Fruit fly (Drosophila melanogaster) whole organism, embryonic: ENCODE measurements around the gene CG7556.

ENCODE experiments used
- Asciz ChIP-seq: fragments of 200-800 bp; sonication (Bioruptor generic); optimal IDR thresholded peaks from 2 replicates; lab custom pipeline; 2017; ENCODE audit warnings: missing biosample characterization, mild to moderate bottlenecking, missing genetic modification characterization, missing genetic modification reagents
- Bteb2 ChIP-seq: fragments of 200-800 bp; sonication (Bioruptor generic); optimal IDR thresholded peaks from 2 replicates; lab custom pipeline; 2016; ENCODE audit warnings: missing biosample characterization, missing genetic modification characterization
- CG10274 ChIP-seq: fragments of 200-800 bp; sonication (Bioruptor generic); optimal IDR thresholded peaks from 3 replicates; lab custom pipeline; 2017; ENCODE audit warnings: missing biosample characterization, mild to moderate bottlenecking, missing genetic modification characterization
- CG10321 ChIP-seq: fragments of 200-800 bp; sonication (Bioruptor generic); IDR thresholded peaks from 2 replicates; pipeline ENCODE4 v1.3.6; 2022; ENCODE audit warnings: missing biosample characterization, missing genetic modification characterization
- CG1233 ChIP-seq: fragments of 200-800 bp; sonication (Bioruptor generic); optimal IDR thresholded peaks from 4 replicates; lab custom pipeline; 2018; ENCODE audit warnings: missing biosample characterization, mild to moderate bottlenecking, missing genetic modification characterization
- CG12659 ChIP-seq: fragments of 200-800 bp; sonication (Bioruptor generic); optimal IDR thresholded peaks from 3 replicates; lab custom pipeline; 2017; ENCODE audit warnings: mild to moderate bottlenecking, missing biosample characterization, missing genetic modification reagents, missing genetic modification characterization
- CG13287 ChIP-seq: fragments of 200-800 bp; sonication (Bioruptor generic); IDR thresholded peaks from 2 replicates; pipeline ENCODE4 v1.3.6; 2022; ENCODE audit warnings: missing biosample characterization, missing genetic modification characterization; ENCODE audit not compliant: partially characterized antibody
- CG18011 ChIP-seq: fragments of 200-800 bp; sonication (Bioruptor generic); optimal IDR thresholded peaks from 2 replicates; lab custom pipeline; 2017; ENCODE audit warnings: missing biosample characterization, missing genetic modification characterization, mild to moderate bottlenecking, moderate library complexity, missing genotype
- CG2116 ChIP-seq: fragments of 200-800 bp; sonication (Bioruptor generic); optimal IDR thresholded peaks from 3 replicates; lab custom pipeline; 2018; ENCODE audit warnings: missing biosample characterization, mild to moderate bottlenecking, missing genetic modification characterization
- CG31388 ChIP-seq: fragments of 200-800 bp; sonication (Bioruptor generic); optimal IDR thresholded peaks from 2 replicates; lab custom pipeline; 2016; ENCODE audit warnings: missing biosample characterization, missing genetic modification characterization
- CG3281 ChIP-seq: fragments of 200-800 bp; sonication (Bioruptor generic); optimal IDR thresholded peaks from 3 replicates; lab custom pipeline; 2017; ENCODE audit warnings: missing biosample characterization, mild to moderate bottlenecking, missing genetic modification characterization
- CG33557 ChIP-seq: fragments of 200-800 bp; sonication (Bioruptor generic); optimal IDR thresholded peaks from 2 replicates; lab custom pipeline; 2019; ENCODE audit warnings: missing biosample characterization, mild to moderate bottlenecking, missing genetic modification characterization, moderate library complexity
- CG34376 ChIP-seq: fragments of 200-800 bp; sonication (Bioruptor generic); optimal IDR thresholded peaks from 2 replicates; lab custom pipeline; 2018; ENCODE audit warnings: missing biosample characterization, mild to moderate bottlenecking, missing genetic modification characterization
- CG3847 ChIP-seq: fragments of 200-800 bp; sonication (Bioruptor generic); IDR thresholded peaks from 2 replicates; pipeline ENCODE4 v1.3.6; 2022; ENCODE audit warnings: missing biosample characterization, missing genetic modification characterization
- CG6689 ChIP-seq: fragments of 200-800 bp; sonication (Bioruptor generic); IDR thresholded peaks from 2 replicates; pipeline ENCODE4 v1.3.6; 2022; ENCODE audit warnings: missing biosample characterization, missing genetic modification characterization
- CG7271 ChIP-seq: fragments of 200-800 bp; sonication (Bioruptor generic); optimal IDR thresholded peaks from 2 replicates; lab custom pipeline; 2018; ENCODE audit warnings: missing biosample characterization, mild to moderate bottlenecking, missing genetic modification characterization, moderate library complexity
- CG7556 ChIP-seq: fragments of 200-800 bp; sonication (Bioruptor generic); optimal IDR thresholded peaks from 2 replicates; lab custom pipeline; 2017; ENCODE audit warnings: missing biosample characterization, mild to moderate bottlenecking, missing genetic modification characterization
- CG7839 ChIP-seq: fragments of 200-800 bp; sonication (Bioruptor generic); optimal IDR thresholded peaks from 3 replicates; lab custom pipeline; 2018; ENCODE audit warnings: missing biosample characterization, mild to moderate bottlenecking, missing genetic modification characterization, moderate library complexity
- CG7987 ChIP-seq: fragments of 200-800 bp; sonication (Bioruptor generic); optimal IDR thresholded peaks from 2 replicates; lab custom pipeline; 2018; ENCODE audit warnings: missing biosample characterization, mild to moderate bottlenecking, missing genetic modification characterization, moderate library complexity
- CG8924 ChIP-seq: fragments of 200-800 bp; optimal IDR thresholded peaks from 3 replicates; lab custom pipeline; 2019; ENCODE audit warnings: missing biosample characterization, mild to moderate bottlenecking, missing genetic modification characterization, moderate library complexity
- CG9609 ChIP-seq: fragments of 200-800 bp; sonication (Bioruptor generic); optimal IDR thresholded peaks from 3 replicates; lab custom pipeline; 2016; ENCODE audit warnings: missing biosample characterization, missing genetic modification characterization
- GATAe ChIP-seq: fragments of 200-800 bp; sonication (Bioruptor generic); conservative IDR thresholded peaks from 2 replicates; pipeline ENCODE4 v1.3.6; 2022; ENCODE audit warnings: missing biosample characterization, missing genetic modification characterization
- Kr ChIP-seq: fragments of 200-800 bp; sonication (Bioruptor generic); optimal IDR thresholded peaks from 2 replicates; lab custom pipeline; 2017; ENCODE audit warnings: missing biosample characterization, mild to moderate bottlenecking, missing genetic modification characterization
- MTF-1 ChIP-seq: fragments of 200-800 bp; sonication (Bioruptor generic); optimal IDR thresholded peaks from 2 replicates; lab custom pipeline; 2018; ENCODE audit warnings: missing biosample characterization, mild to moderate bottlenecking, missing genetic modification characterization, borderline replicate concordance
- Side ChIP-seq: fragments of 200-800 bp; sonication (Bioruptor generic); optimal IDR thresholded peaks from 2 replicates; lab custom pipeline; 2016; ENCODE audit warnings: missing biosample characterization, missing genetic modification characterization
- Usf ChIP-seq: fragments of 200-800 bp; sonication (Bioruptor generic); optimal IDR thresholded peaks from 2 replicates; lab custom pipeline; 2017; ENCODE audit warnings: missing genotype, missing biosample characterization, missing genetic modification characterization
- bowl ChIP-seq: fragments of 200-800 bp; sonication (Bioruptor generic); IDR thresholded peaks from 2 replicates; pipeline ENCODE4 v1.3.6; 2022; ENCODE audit warnings: missing biosample characterization, missing genetic modification characterization
- crc ChIP-seq: fragments of 200-800 bp; sonication (Bioruptor generic); optimal IDR thresholded peaks from 2 replicates; lab custom pipeline; 2016; ENCODE audit warnings: missing biosample characterization, missing genetic modification characterization
- crp ChIP-seq, 2 experiments: fragments of 200-800 bp; sonication (Bioruptor generic); optimal IDR thresholded peaks; 2 replicates in 1 of 2; 3 replicates in 1 of 2; lab custom pipeline; 2017; ENCODE audit warnings: missing biosample characterization in 2 of 2, missing genetic modification characterization in 2 of 2, mild to moderate bottlenecking in 1 of 2, moderate library complexity in 1 of 2
- da ChIP-seq: fragments of 200-800 bp; sonication (Bioruptor generic); optimal IDR thresholded peaks from 2 replicates; lab custom pipeline; 2016; ENCODE audit warnings: missing biosample characterization, missing genetic modification characterization
- danr ChIP-seq: fragments of 200-800 bp; sonication (Bioruptor generic); IDR thresholded peaks from 2 replicates; pipeline ENCODE4 v1.3.6; 2022; ENCODE audit warnings: missing biosample characterization, missing genetic modification characterization
- dmrt11E ChIP-seq: fragments of 200-800 bp; sonication (Bioruptor generic); optimal IDR thresholded peaks from 3 replicates; lab custom pipeline; 2018; ENCODE audit warnings: missing biosample characterization, mild to moderate bottlenecking, missing genetic modification characterization, moderate library complexity
- dpn ChIP-seq, 2 experiments: fragments of 200-800 bp; sonication (Bioruptor generic); optimal IDR thresholded peaks; 3 replicates each; lab custom pipeline; 2016; ENCODE audit warnings: missing biosample characterization in 2 of 2, missing genetic modification characterization in 2 of 2
- ems ChIP-seq: fragments of 200-800 bp; sonication (Bioruptor generic); optimal IDR thresholded peaks from 3 replicates; lab custom pipeline; 2016; ENCODE audit warnings: missing biosample characterization, missing genetic modification characterization
- eyg ChIP-seq: fragments of 200-800 bp; sonication (Bioruptor generic); optimal IDR thresholded peaks from 3 replicates; lab custom pipeline; 2016; ENCODE audit warnings: missing biosample characterization, missing genetic modification characterization
- fd3F ChIP-seq: fragments of 200-800 bp; sonication (Bioruptor generic); optimal IDR thresholded peaks from 2 replicates; lab custom pipeline; 2018; ENCODE audit warnings: missing biosample characterization, mild to moderate bottlenecking, missing genetic modification characterization, moderate library complexity
- fru ChIP-seq: fragments of >200 bp; optimal IDR thresholded peaks from 2 replicates; lab custom pipeline; 2017
- gce ChIP-seq: fragments of 200-800 bp; sonication (Bioruptor generic); IDR thresholded peaks from 3 replicates; pipeline ENCODE4 v1.3.6; 2022; ENCODE audit warnings: missing biosample characterization, missing genetic modification characterization
- grau ChIP-seq: fragments of 200-800 bp; optimal IDR thresholded peaks from 3 replicates; lab custom pipeline; 2019; ENCODE audit warnings: missing biosample characterization, mild to moderate bottlenecking, missing genetic modification characterization, moderate library complexity
- ham ChIP-seq: fragments of 200-800 bp; sonication (Bioruptor generic); IDR thresholded peaks from 2 replicates; pipeline ENCODE4 v1.3.6; 2022; ENCODE audit warnings: missing biosample characterization, missing genetic modification characterization
- lab ChIP-seq: fragments of 200-800 bp; sonication (Bioruptor generic); optimal IDR thresholded peaks from 3 replicates; lab custom pipeline; 2017; ENCODE audit warnings: missing biosample characterization, missing genetic modification characterization, mild to moderate bottlenecking, moderate library complexity, missing genetic modification reagents
- mld ChIP-seq: fragments of 200-800 bp; sonication (Bioruptor generic); IDR thresholded peaks from 3 replicates; pipeline ENCODE4 v1.3.6; 2022; ENCODE audit warnings: missing biosample characterization, missing genetic modification characterization; ENCODE audit not compliant: partially characterized antibody
- run ChIP-seq: fragments of 200-800 bp; sonication (Bioruptor generic); optimal IDR thresholded peaks from 3 replicates; lab custom pipeline; 2018; ENCODE audit warnings: missing biosample characterization, mild to moderate bottlenecking, missing genetic modification characterization
- sc ChIP-seq, 3 experiments: fragments of >200 bp in 2 of 3; fragments of 200-800 bp in 1 of 3; sonication (Bioruptor generic) in 1 of 3; optimal IDR thresholded peaks; 2 replicates in 2 of 3; 3 replicates in 1 of 3; lab custom pipeline; 2017; ENCODE audit warnings: mild to moderate bottlenecking in 1 of 3, missing biosample characterization in 1 of 3, missing genetic modification characterization in 1 of 3, missing genetic modification reagents in 1 of 3
- sens-2 ChIP-seq: fragments of 200-800 bp; sonication (Bioruptor generic); IDR thresholded peaks from 2 replicates; pipeline ENCODE4 v1.3.6; 2022; ENCODE audit warnings: missing biosample characterization, missing genetic modification characterization
- slou ChIP-seq: fragments of 200-800 bp; sonication (Bioruptor generic); optimal IDR thresholded peaks from 3 replicates; lab custom pipeline; 2016; ENCODE audit warnings: missing biosample characterization, missing genetic modification characterization
- stc ChIP-seq: fragments of 200-800 bp; sonication (Bioruptor generic); IDR thresholded peaks from 2 replicates; pipeline ENCODE4 v1.3.6; 2022; ENCODE audit warnings: missing biosample characterization, missing genetic modification characterization
- toy ChIP-seq: fragments of 200-800 bp; sonication (Bioruptor generic); IDR thresholded peaks from 2 replicates; pipeline ENCODE4 v1.3.6; 2022; ENCODE audit warnings: missing biosample characterization, missing genetic modification characterization
- usp ChIP-seq: fragments of >200 bp; optimal IDR thresholded peaks from 2 replicates; lab custom pipeline; 2017; ENCODE audit warnings: missing biosample characterization, missing genetic modification characterization

The CG7556 gene

dm6 chrX:19166152-19166935 is 13.3 kb downstream of the CG7556 start (continued):
- no peak for TF ChIP-seq CG10274 (GFP tag; lab: Kevin White, UChicago)
- TF ChIP-seq usp (GFP tag; lab: Kevin White, UChicago), result no peak
- TF ChIP-seq CG12659 (GFP tag; lab: Kevin White, UChicago), result peak; percentile 60
- TF ChIP-seq gce (GFP tag; lab: Robert Waterston, UW), result no peak
- no peak for TF ChIP-seq CG31388 (GFP tag; lab: Kevin White, UChicago)
- TF ChIP-seq Usf (GFP tag; lab: Kevin White, UChicago), result peak; percentile 8
- peak; percentile 41 to 61 for TF ChIP-seq dpn (GFP tag; optimal IDR thresholded peaks at IDR 0.05; lab: Kevin White, UChicago)
- TF ChIP-seq slou (GFP tag; lab: Kevin White, UChicago), result no peak
- no peak for TF ChIP-seq Asciz
- no peak for TF ChIP-seq toy (GFP tag; lab: Robert Waterston, UW)
- no peak for TF ChIP-seq ham (GFP tag; lab: Robert Waterston, UW)
- TF ChIP-seq CG34376 (GFP tag; lab: Kevin White, UChicago), result no peak
- TF ChIP-seq CG7271 (tag; lab: Kevin White, UChicago), result no peak
- TF ChIP-seq Bteb2, result peak; percentile 14
- peak; percentile 55 for TF ChIP-seq CG8924 (tag; lab: Kevin White, UChicago)
- TF ChIP-seq CG6689 (GFP tag; lab: Robert Waterston, UW), result no peak
- no peak for TF ChIP-seq dmrt11E (tag; lab: Kevin White, UChicago)
- TF ChIP-seq CG9609 (GFP tag; lab: Kevin White, UChicago), result no peak
- no peak for TF ChIP-seq CG7987 (GFP tag; lab: Kevin White, UChicago)
- TF ChIP-seq CG7839, result peak; percentile 60
- TF ChIP-seq CG2116 (GFP tag; lab: Kevin White, UChicago), result no peak
- no peak for TF ChIP-seq CG3847 (GFP tag; lab: Robert Waterston, UW)
- no peak for TF ChIP-seq CG13287 (GFP tag; lab: Robert Waterston, UW)
- TF ChIP-seq crc (GFP tag; lab: Kevin White, UChicago), result no peak
- TF ChIP-seq MTF-1 (GFP tag; lab: Kevin White, UChicago), result no peak
- TF ChIP-seq CG3281 (GFP tag; lab: Kevin White, UChicago), result peak; percentile 62
- no peak for TF ChIP-seq eyg (GFP tag; lab: Kevin White, UChicago)
- no peak for TF ChIP-seq CG33557 (GFP tag; lab: Kevin White, UChicago)
- TF ChIP-seq CG7556, result peak; percentile 58
- TF ChIP-seq Side, result no peak
- TF ChIP-seq lab (GFP tag; lab: Kevin White, UChicago), result peak; percentile 34
- no peak for TF ChIP-seq danr (GFP tag; lab: Robert Waterston, UW)
- TF ChIP-seq CG1233 (GFP tag; lab: Kevin White, UChicago), result no peak
- no peak for TF ChIP-seq crp (GFP tag; optimal IDR thresholded peaks at IDR 0.05; lab: Kevin White, UChicago)
- TF ChIP-seq da (GFP tag; lab: Kevin White, UChicago), result no peak
- peak; percentile 16 for TF ChIP-seq fd3F
- TF ChIP-seq sc (optimal IDR thresholded peaks at IDR 0.05; lab: Kevin White, UChicago), result no peak
- TF ChIP-seq sc (GFP tag; optimal IDR thresholded peaks at IDR 0.05; lab: Kevin White, UChicago), result no peak
- TF ChIP-seq fru (lab: Kevin White, UChicago), result no peak
- TF ChIP-seq sens-2, result no peak
- no peak for TF ChIP-seq CG18011 (GFP tag; lab: Kevin White, UChicago)
- TF ChIP-seq run (tag; lab: Kevin White, UChicago), result no peak
- TF ChIP-seq GATAe (GFP tag; lab: Robert Waterston, UW), result 0 out of 2 replicates have a peak, but pooled peaks have one; percentile 23
- no peak for TF ChIP-seq mld (GFP tag; lab: Robert Waterston, UW)
- TF ChIP-seq CG10321 (GFP tag; lab: Robert Waterston, UW), result no peak
- TF ChIP-seq ems (GFP tag; lab: Kevin White, UChicago), result no peak
- TF ChIP-seq Kr, result no peak
- no peak for TF ChIP-seq stc (GFP tag; lab: Robert Waterston, UW)
- TF ChIP-seq bowl, result no peak
- peak; percentile 58 for TF ChIP-seq grau (tag; lab: Kevin White, UChicago)
